Fruit fly (Drosophila melanogaster) whole organism, pupa: ENCODE data around the gene GlcAT-I.

Experiments used
- CG10348 ChIP-seq: fragments of 200-800 bp; sonication (Bioruptor generic); IDR thresholded peaks from 2 replicates; pipeline ENCODE4 v1.3.6; 2022; ENCODE audit warnings: missing biosample characterization, missing genetic modification characterization
- CG12605 ChIP-seq: fragments of 200-800 bp; sonication (Bioruptor generic); IDR thresholded peaks from 2 replicates; pipeline ENCODE4 v1.3.6; 2022; ENCODE audit warnings: missing biosample characterization, missing genetic modification characterization
- CG13204 ChIP-seq: fragments of 200-800 bp; sonication (Bioruptor generic); optimal IDR thresholded peaks from 2 replicates; lab custom pipeline; 2018; ENCODE audit warnings: missing biosample characterization, mild to moderate bottlenecking, missing genetic modification characterization, moderate library complexity
- CG14655 ChIP-seq: fragments of 200-800 bp; sonication (Bioruptor generic); optimal IDR thresholded peaks from 3 replicates; lab custom pipeline; 2017; ENCODE audit warnings: mild to moderate bottlenecking, missing biosample characterization, missing genetic modification reagents, missing genetic modification characterization
- CG17806 ChIP-seq: fragments of 200-800 bp; sonication (Bioruptor generic); optimal IDR thresholded peaks from 2 replicates; lab custom pipeline; 2018; ENCODE audit warnings: missing biosample characterization, mild to moderate bottlenecking, missing genetic modification characterization, moderate library complexity
- CG4496 ChIP-seq: fragments of 200-800 bp; sonication (Bioruptor generic); IDR thresholded peaks from 3 replicates; pipeline ENCODE4 v1.3.6; 2022; ENCODE audit warnings: missing biosample characterization, missing genetic modification characterization
- CG9948 ChIP-seq: fragments of 200-800 bp; sonication (Bioruptor generic); optimal IDR thresholded peaks from 2 replicates; lab custom pipeline; 2018; ENCODE audit warnings: missing biosample characterization, mild to moderate bottlenecking, missing genetic modification characterization, moderate library complexity
- EcR ChIP-seq: fragments of 200-800 bp; sonication (Bioruptor generic); optimal IDR thresholded peaks from 3 replicates; lab custom pipeline; 2019; ENCODE audit warnings: missing biosample characterization, missing genetic modification characterization, mild to moderate bottlenecking, moderate library complexity, missing genetic modification reagents
- Ets98B ChIP-seq: fragments of 200-800 bp; sonication (Bioruptor generic); IDR thresholded peaks from 2 replicates; pipeline ENCODE4 v1.3.6; 2022; ENCODE audit warnings: missing biosample characterization, missing genetic modification characterization
- Pif1B ChIP-seq: fragments of 200-800 bp; sonication (Bioruptor generic); optimal IDR thresholded peaks from 3 replicates; lab custom pipeline; 2016; ENCODE audit warnings: missing biosample characterization, missing genetic modification characterization
- Snoo ChIP-seq: fragments of 200-800 bp; sonication (Bioruptor generic); optimal IDR thresholded peaks from 3 replicates; lab custom pipeline; 2017; ENCODE audit warnings: missing biosample characterization, mild to moderate bottlenecking, missing genetic modification characterization, inconsistent platforms
- gl ChIP-seq: fragments of 200-800 bp; sonication (Bioruptor generic); optimal IDR thresholded peaks from 2 replicates; lab custom pipeline; 2018; ENCODE audit warnings: missing biosample characterization, mild to moderate bottlenecking, missing genetic modification characterization

DNA sequence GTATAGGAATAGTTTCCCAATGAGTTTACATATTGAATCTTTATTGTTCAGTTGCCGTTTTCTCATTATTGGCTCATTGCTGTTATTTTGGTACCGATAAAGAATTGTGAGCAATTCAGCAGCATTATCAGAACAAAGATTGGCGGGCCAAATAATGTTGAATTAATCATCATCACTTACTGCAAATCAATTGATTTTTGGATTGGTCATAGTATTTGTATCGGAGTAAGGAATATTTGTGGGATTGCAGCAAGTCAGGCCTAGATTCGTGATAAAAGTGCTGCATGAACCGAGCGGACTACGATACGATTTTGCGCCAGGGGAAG, 22.9 kb upstream of the GlcAT-I start:
- TF ChIP-seq CG9948 (tag; lab: Kevin White, UChicago), result peak; percentile 30
- TF ChIP-seq CG12605 (GFP tag; lab: Robert Waterston, UW), result no peak
- no peak for TF ChIP-seq EcR (GFP tag; lab: Kevin White, UChicago)
- peak; percentile 48 for TF ChIP-seq CG14655 (GFP tag; lab: Kevin White, UChicago)
- no peak for TF ChIP-seq Ets98B
- no peak for TF ChIP-seq CG10348
- TF ChIP-seq CG4496 (GFP tag; lab: Robert Waterston, UW), result no peak
- no peak for TF ChIP-seq Pif1B (GFP tag; lab: Kevin White, UChicago)
- no peak for TF ChIP-seq Snoo (tag; lab: Kevin White, UChicago)
- no peak for TF ChIP-seq CG13204 (GFP tag; lab: Kevin White, UChicago)
- TF ChIP-seq gl, result peak; percentile 18
- TF ChIP-seq CG17806 (tag; lab: Kevin White, UChicago), result peak; percentile 28
